Worm (Caenorhabditis elegans) whole organism, early embryonic: Measurements from ENCODE around the gene grwd-1.

Experiments used
- aly-1 ChIP-seq: sonication (generic microtip); optimal IDR thresholded peaks from 2 replicates; lab custom pipeline; 2016; ENCODE audit warnings: missing genetic modification characterization, missing compliant biosample characterization
- ama-1 ChIP-seq: fragments of 150-350 bp; optimal IDR thresholded peaks from 2 replicates; lab custom pipeline; 2014
- ceh-13 ChIP-seq: fragments of 200-800 bp; sonication (Bioruptor generic); optimal IDR thresholded peaks from 2 replicates; lab custom pipeline; 2018; ENCODE audit warnings: mild to moderate bottlenecking, missing genetic modification characterization, missing compliant biosample characterization
- ceh-36 ChIP-seq: sonication (generic microtip); optimal IDR thresholded peaks from 2 replicates; lab custom pipeline; 2016; ENCODE audit warnings: missing genetic modification characterization, inconsistent platforms, missing compliant biosample characterization
- flt-1 ChIP-seq: fragments of 200-800 bp; sonication (Bioruptor generic); IDR thresholded peaks from 2 replicates; pipeline ENCODE4 v1.3.6; 2022; ENCODE audit warnings: missing genetic modification characterization, missing compliant biosample characterization
- hmbx-1 ChIP-seq: sonication (generic microtip); optimal IDR thresholded peaks from 2 replicates; lab custom pipeline; 2016; ENCODE audit warnings: mild to moderate bottlenecking, missing genetic modification characterization, missing compliant biosample characterization
- hmg-4 ChIP-seq: fragments of 200-800 bp; sonication (Bioruptor generic); optimal IDR thresholded peaks from 2 replicates; lab custom pipeline; 2018; ENCODE audit warnings: mild to moderate bottlenecking, missing genetic modification characterization, missing compliant biosample characterization
- hnd-1 ChIP-seq: sonication (generic microtip); optimal IDR thresholded peaks from 2 replicates; lab custom pipeline; 2016; ENCODE audit warnings: missing genetic modification characterization, missing compliant biosample characterization
- pes-1 ChIP-seq: fragments of 200-800 bp; sonication (Bioruptor generic); IDR thresholded peaks from 2 replicates; pipeline ENCODE4 v1.3.6; 2022; ENCODE audit warnings: missing genetic modification reagents, missing genetic modification characterization, missing compliant biosample characterization
- scrt-1 ChIP-seq: fragments of 200-800 bp; sonication (Bioruptor generic); IDR thresholded peaks from 2 replicates; pipeline ENCODE4 v1.3.6; 2022; ENCODE audit warnings: missing genetic modification characterization, missing compliant biosample characterization
- sea-1 ChIP-seq: fragments of 200-800 bp; sonication (Bioruptor generic); conservative IDR thresholded peaks from 2 replicates; pipeline ENCODE4 v1.3.6; 2022; ENCODE audit warnings: missing genetic modification characterization, missing compliant biosample characterization
- tbx-11 ChIP-seq: fragments of 200-800 bp; sonication (Bioruptor generic); IDR thresholded peaks from 2 replicates; pipeline ENCODE4 v1.3.6; 2022; ENCODE audit warnings: missing genetic modification characterization, missing compliant biosample characterization
- tbx-37 ChIP-seq: fragments of 200-800 bp; sonication (Bioruptor generic); conservative IDR thresholded peaks from 2 replicates; pipeline ENCODE4 v1.3.6; 2022; ENCODE audit warnings: missing genetic modification reagents, missing genetic modification characterization, missing compliant biosample characterization

ce11 chrIII:5180588-5180987 is 27.3 kb downstream of the grwd-1 start:
- no peak for TF ChIP-seq sea-1 (GFP tag; lab: Robert Waterston, UW)
- no peak for TF ChIP-seq flt-1 (GFP tag; lab: Robert Waterston, UW)
- no peak for TF ChIP-seq ama-1 (lab: Kevin White, UChicago)
- TF ChIP-seq ceh-13, result no peak
- no peak for TF ChIP-seq tbx-11
- TF ChIP-seq hmbx-1 (tag; lab: Kevin White, UChicago), result no peak
- TF ChIP-seq aly-1, result no peak
- TF ChIP-seq hmg-4 (GFP tag; lab: Kevin White, UChicago), result no peak
- TF ChIP-seq hnd-1 (tag; lab: Kevin White, UChicago), result no peak
- no peak for TF ChIP-seq tbx-37 (GFP tag; lab: Robert Waterston, UW)
- TF ChIP-seq ceh-36, result no peak
- TF ChIP-seq scrt-1 (GFP tag; lab: Robert Waterston, UW), result no peak
- TF ChIP-seq pes-1 (GFP tag; lab: Robert Waterston, UW), result no peak
